Worm (Caenorhabditis elegans) whole organism, L2 larva: ENCODE results near the gene nhr-38.
A peak's percentile ranks its signal among the peaks of the same experiment; 100 is the strongest.

Experiments
- F13H6.1 ChIP-seq: sonication (generic microtip); optimal IDR thresholded peaks from 2 replicates; lab custom pipeline; 2016; ENCODE audit warnings: missing genetic modification characterization, missing compliant biosample characterization
- Y55F3AM.14 ChIP-seq: fragments of 200-800 bp; sonication (Bioruptor generic); optimal IDR thresholded peaks from 2 replicates; lab custom pipeline; 2018; ENCODE audit warnings: mild to moderate bottlenecking, missing genetic modification characterization, missing compliant biosample characterization
- ZK546.5 ChIP-seq: sonication (generic microtip); optimal IDR thresholded peaks from 2 replicates; lab custom pipeline; 2017; ENCODE audit warnings: missing biosample characterization, missing genetic modification characterization
- alr-1 ChIP-seq: fragments of 150-350 bp; optimal IDR thresholded peaks from 2 replicates; lab custom pipeline; 2014; ENCODE audit warnings: missing biosample characterization, missing genetic modification characterization
- ama-1 ChIP-seq: fragments of 150-350 bp; optimal IDR thresholded peaks from 2 replicates; lab custom pipeline; 2018; ENCODE audit warnings: inconsistent platforms
- ceh-16 ChIP-seq: fragments of 150-350 bp; optimal IDR thresholded peaks from 2 replicates; lab custom pipeline; 2014; ENCODE audit warnings: missing biosample characterization, missing genetic modification characterization
- ceh-82 ChIP-seq: fragments of 150-350 bp; optimal IDR thresholded peaks from 2 replicates; lab custom pipeline; 2014; ENCODE audit warnings: missing biosample characterization, missing genetic modification characterization
- egl-27 ChIP-seq: sonication (generic microtip); optimal IDR thresholded peaks from 3 replicates; lab custom pipeline; 2017; ENCODE audit warnings: missing biosample characterization, missing genetic modification reagents, missing genetic modification characterization
- elt-1 ChIP-seq: fragments of 150-350 bp; optimal IDR thresholded peaks from 2 replicates; lab custom pipeline; 2014; ENCODE audit warnings: missing biosample characterization, missing genetic modification characterization
- elt-3 ChIP-seq: sonication (generic microtip); optimal IDR thresholded peaks from 2 replicates; lab custom pipeline; 2017; ENCODE audit warnings: missing biosample characterization, missing genetic modification characterization
- fos-1 ChIP-seq: fragments of 150-350 bp; optimal IDR thresholded peaks from 2 replicates; lab custom pipeline; 2014; ENCODE audit warnings: missing biosample characterization, missing genetic modification characterization
- gmeb-1 ChIP-seq: fragments of 150-350 bp; optimal IDR thresholded peaks from 2 replicates; lab custom pipeline; 2014; ENCODE audit warnings: missing biosample characterization, missing genetic modification characterization
- lin-13 ChIP-seq: fragments of 150-350 bp; optimal IDR thresholded peaks from 2 replicates; lab custom pipeline; 2014; ENCODE audit warnings: missing biosample characterization, missing genetic modification reagents, missing genetic modification characterization
- lin-39 ChIP-seq: fragments of 150-350 bp; optimal IDR thresholded peaks from 2 replicates; lab custom pipeline; 2014; ENCODE audit warnings: missing biosample characterization, missing genetic modification reagents, missing genetic modification characterization
- mab-5 ChIP-seq: fragments of 150-350 bp; optimal IDR thresholded peaks from 2 replicates; lab custom pipeline; 2014; ENCODE audit warnings: missing biosample characterization, missing genetic modification characterization
- mbf-1 ChIP-seq: sonication (generic microtip); optimal IDR thresholded peaks from 2 replicates; lab custom pipeline; 2017; ENCODE audit warnings: missing biosample characterization, missing genetic modification characterization
- nhr-10 ChIP-seq: sonication (generic microtip); optimal IDR thresholded peaks from 2 replicates; lab custom pipeline; 2017; ENCODE audit warnings: missing biosample characterization, missing genetic modification characterization
- nhr-12 ChIP-seq: fragments of 150-350 bp; optimal IDR thresholded peaks from 2 replicates; lab custom pipeline; 2014; ENCODE audit warnings: missing biosample characterization, missing genetic modification characterization
- nhr-129 ChIP-seq: fragments of 150-350 bp; optimal IDR thresholded peaks from 2 replicates; lab custom pipeline; 2014; ENCODE audit warnings: missing biosample characterization, missing genetic modification characterization
- nhr-21 ChIP-seq: fragments of 150-350 bp; optimal IDR thresholded peaks from 2 replicates; lab custom pipeline; 2014; ENCODE audit warnings: missing biosample characterization, missing genetic modification characterization
- nhr-23 ChIP-seq: fragments of 150-350 bp; optimal IDR thresholded peaks from 2 replicates; lab custom pipeline; 2014; ENCODE audit warnings: missing biosample characterization, missing genetic modification reagents, missing genetic modification characterization
- nhr-25 ChIP-seq: fragments of 150-350 bp; sonication (generic microtip); optimal IDR thresholded peaks from 3 replicates; lab custom pipeline; 2014; ENCODE audit warnings: missing biosample characterization, missing genetic modification characterization
- nhr-6 ChIP-seq: fragments of 150-350 bp; optimal IDR thresholded peaks from 2 replicates; lab custom pipeline; 2014; ENCODE audit warnings: missing biosample characterization, missing genetic modification characterization
- peb-1 ChIP-seq: fragments of 150-350 bp; optimal IDR thresholded peaks from 2 replicates; lab custom pipeline; 2014; ENCODE audit warnings: missing biosample characterization, missing genetic modification characterization
- sem-4 ChIP-seq: fragments of 150-350 bp; optimal IDR thresholded peaks from 2 replicates; lab custom pipeline; 2014; ENCODE audit warnings: missing biosample characterization, missing genetic modification reagents, missing genetic modification characterization
- skn-1 ChIP-seq: sonication (generic microtip); optimal IDR thresholded peaks from 2 replicates; lab custom pipeline; 2017; ENCODE audit warnings: missing biosample characterization, missing genetic modification characterization
- sma-9 ChIP-seq, 2 experiments: fragments of 150-350 bp in 1 of 2; sonication (generic microtip) in 1 of 2; optimal IDR thresholded peaks; 2 replicates each; lab custom pipeline; 2014 to 2016; ENCODE audit warnings: missing genetic modification characterization in 2 of 2, mild to moderate bottlenecking in 1 of 2, missing biosample characterization in 1 of 2, missing compliant biosample characterization in 1 of 2, missing genetic modification reagents in 1 of 2, moderate library complexity in 1 of 2
- snpc-4 ChIP-seq: fragments of 150-350 bp; optimal IDR thresholded peaks from 2 replicates; lab custom pipeline; 2014; ENCODE audit warnings: missing biosample characterization, missing genetic modification characterization
- unc-39 ChIP-seq: fragments of 150-350 bp; optimal IDR thresholded peaks from 2 replicates; lab custom pipeline; 2014; ENCODE audit warnings: missing biosample characterization, missing genetic modification characterization
- zag-1 ChIP-seq: fragments of 150-350 bp; optimal IDR thresholded peaks from 2 replicates; lab custom pipeline; 2014; ENCODE audit warnings: missing biosample characterization, missing genetic modification characterization

nhr-38 gene

DNA sequence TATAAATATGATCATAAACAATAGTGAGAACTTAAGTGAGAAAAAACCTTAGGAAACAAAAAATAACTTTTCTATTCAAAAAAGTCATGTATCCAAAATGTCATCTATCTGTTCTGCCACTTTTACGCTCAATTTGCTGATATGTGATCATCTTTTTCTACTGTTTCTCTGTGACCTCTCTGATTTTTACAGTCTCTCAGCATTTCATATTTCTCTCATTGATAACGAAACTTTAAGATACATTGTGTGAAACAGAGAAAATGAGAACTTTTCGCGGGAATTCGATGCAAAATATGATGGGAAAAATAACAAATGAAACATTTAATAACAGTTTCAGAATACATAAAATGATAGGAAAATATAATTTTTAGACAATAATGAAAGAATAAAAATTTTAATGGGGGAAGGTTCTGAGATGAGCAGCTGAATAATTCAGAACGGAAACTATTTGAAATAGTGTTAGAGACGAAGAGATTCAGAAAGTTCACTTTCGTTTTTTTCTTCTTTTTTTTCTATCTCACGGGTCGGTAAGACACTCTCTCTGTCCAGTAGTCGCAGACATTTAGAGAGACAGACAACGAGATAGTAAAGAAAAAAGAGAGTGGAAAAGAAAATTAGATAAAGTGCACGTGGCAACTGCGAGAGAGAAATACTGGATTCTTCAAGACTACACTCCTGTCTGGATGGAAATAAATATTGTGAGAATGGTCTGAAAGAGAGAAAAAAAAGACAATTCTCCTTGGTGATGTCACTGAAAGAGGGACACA is 32.6 kb upstream of the nhr-38 start (continued):
- TF ChIP-seq sma-9 (GFP tag; optimal IDR thresholded peaks at IDR 0.05; lab: Kevin White, UChicago): peak; percentile 94
- TF ChIP-seq sma-9 (tag; optimal IDR thresholded peaks at IDR 0.05; lab: Kevin White, UChicago): no peak
- no peak for TF ChIP-seq gmeb-1 (tag; lab: Kevin White, UChicago)
- TF ChIP-seq skn-1: no peak
- no peak for TF ChIP-seq ceh-82
- TF ChIP-seq nhr-23 (tag; lab: Kevin White, UChicago): no peak
- no peak for TF ChIP-seq nhr-12 (tag; lab: Kevin White, UChicago)
- peak; percentile 3 for TF ChIP-seq mab-5 (tag; lab: Kevin White, UChicago)
- TF ChIP-seq zag-1 (tag; lab: Kevin White, UChicago): peak; percentile 51
- TF ChIP-seq nhr-6 (tag; lab: Kevin White, UChicago): peak; percentile 53
- TF ChIP-seq peb-1 (tag; lab: Kevin White, UChicago): no peak
- TF ChIP-seq elt-1 (tag; lab: Kevin White, UChicago): no peak
- no peak for TF ChIP-seq mbf-1

DNA sequence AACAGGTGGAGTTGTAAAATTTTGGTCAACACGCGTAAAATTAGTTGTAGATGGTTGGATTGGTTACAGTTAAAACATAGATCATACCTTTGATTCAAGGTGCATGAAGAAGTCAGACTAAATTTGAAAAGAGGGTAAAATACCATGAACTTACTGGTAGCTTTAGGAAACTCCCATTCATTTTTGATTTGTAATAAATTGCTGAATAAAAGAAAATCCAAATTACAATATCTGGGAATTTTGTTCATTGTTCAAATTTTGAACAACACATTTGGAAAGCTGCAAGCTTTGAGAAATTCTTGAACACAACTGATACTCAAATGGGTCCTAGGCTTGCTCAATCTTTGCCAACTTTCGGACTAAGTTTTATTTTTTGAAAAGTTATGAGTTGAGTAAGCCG is 32.0 kb upstream of the nhr-38 start:
- TF ChIP-seq unc-39 (no peak), ceh-16 (tag; lab: Kevin White, UChicago) (no peak)

DNA sequence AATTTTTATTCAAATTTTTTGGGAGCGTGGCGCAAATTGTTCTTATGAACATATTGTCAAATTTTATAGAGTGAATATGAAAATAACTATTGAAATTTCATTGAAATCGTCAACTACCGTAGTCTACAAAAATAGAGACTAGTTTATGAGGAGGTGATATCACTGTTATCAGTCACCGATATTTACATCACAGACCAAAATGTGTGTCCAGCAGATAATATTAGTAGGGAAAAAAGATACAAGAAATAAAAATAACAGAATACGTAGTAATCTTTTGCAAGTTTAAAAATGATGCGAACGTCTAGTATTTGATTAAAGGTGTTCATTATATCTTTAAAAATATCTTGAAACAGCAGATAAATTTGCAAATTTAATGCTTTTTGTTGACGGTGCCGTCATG is 30.7 kb upstream of the nhr-38 start:
- TF ChIP-seq nhr-10 (tag; lab: Kevin White, UChicago) (no peak), snpc-4 (tag; lab: Kevin White, UChicago) (no peak), ceh-16 (tag; lab: Kevin White, UChicago) (no peak), unc-39 (no peak), alr-1 (tag; lab: Kevin White, UChicago) (no peak), F13H6.1 (tag; lab: Kevin White, UChicago) (no peak), elt-3 (no peak), sem-4 (tag; lab: Kevin White, UChicago) (no peak), ceh-82 (no peak), lin-13 (GFP tag; lab: Kevin White, UChicago) (no peak), mbf-1 (no peak), nhr-21 (tag; lab: Kevin White, UChicago) (no peak), fos-1 (tag; lab: Kevin White, UChicago) (no peak), Y55F3AM.14 (GFP tag; lab: Kevin White, UChicago) (no peak), lin-39 (tag; lab: Kevin White, UChicago) (no peak)

DNA sequence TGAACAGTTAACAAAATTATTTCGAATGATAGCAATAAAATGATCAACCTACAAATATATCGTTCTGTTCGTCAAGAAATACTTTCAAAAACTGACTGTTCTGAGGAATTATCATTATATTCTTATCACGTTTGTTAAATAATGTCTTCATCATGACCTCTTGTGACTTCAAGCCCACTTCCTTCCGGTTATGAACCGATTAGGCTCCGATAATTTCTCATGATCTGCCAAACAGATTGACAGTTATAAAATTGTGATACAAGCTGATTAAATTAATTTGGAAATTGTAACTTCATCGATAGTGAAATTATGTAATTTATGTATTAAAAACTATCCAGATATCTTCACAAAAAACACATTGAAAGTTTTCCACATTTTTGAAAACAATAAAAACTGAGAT is 29.1 kb upstream of the nhr-38 start, which contains the start of gene ins-8:
Gene ins-8 (minus strand): TSS at position 101 of the 400 bp plus-strand sequence.
- TF ChIP-seq ceh-16 (tag; lab: Kevin White, UChicago) (no peak), nhr-25 (no peak), egl-27 (no peak), nhr-129 (tag; lab: Kevin White, UChicago) (no peak), nhr-10 (tag; lab: Kevin White, UChicago) (no peak), sem-4 (tag; lab: Kevin White, UChicago) (no peak), mab-5 (tag; lab: Kevin White, UChicago) (no peak), zag-1 (tag; lab: Kevin White, UChicago) (no peak)

DNA sequence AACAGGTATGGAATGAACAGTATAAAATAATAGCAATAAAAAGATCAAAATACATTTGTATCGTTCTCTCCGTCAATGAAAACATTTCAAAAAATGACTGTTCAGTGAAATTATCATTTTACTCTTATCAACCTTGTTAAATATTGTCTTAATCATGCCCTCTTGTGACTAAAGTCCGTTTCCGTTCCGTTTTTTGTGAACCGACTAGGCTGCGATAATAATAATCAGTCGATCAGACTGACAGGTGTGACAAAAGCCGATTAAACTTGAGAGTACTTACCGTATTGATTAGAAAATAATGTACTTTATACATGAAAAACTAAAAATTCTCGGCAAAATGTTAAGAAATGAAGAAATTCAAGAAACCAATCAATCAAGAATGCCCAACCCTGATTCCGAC is 27.5 kb upstream of the nhr-38 start, which contains the start of gene ins-7:
Gene ins-7 (minus strand): TSS at position 332 of the 400 bp plus-strand sequence.
- TF ChIP-seq ceh-82 (no peak), sma-9 (GFP tag; optimal IDR thresholded peaks at IDR 0.05; lab: Kevin White, UChicago) (peak; percentile 21), sma-9 (tag; optimal IDR thresholded peaks at IDR 0.05; lab: Kevin White, UChicago) (no peak), fos-1 (tag; lab: Kevin White, UChicago) (peak; percentile 65)
- TF ChIP-seq, all 48 proteins: peak for 2

DNA sequence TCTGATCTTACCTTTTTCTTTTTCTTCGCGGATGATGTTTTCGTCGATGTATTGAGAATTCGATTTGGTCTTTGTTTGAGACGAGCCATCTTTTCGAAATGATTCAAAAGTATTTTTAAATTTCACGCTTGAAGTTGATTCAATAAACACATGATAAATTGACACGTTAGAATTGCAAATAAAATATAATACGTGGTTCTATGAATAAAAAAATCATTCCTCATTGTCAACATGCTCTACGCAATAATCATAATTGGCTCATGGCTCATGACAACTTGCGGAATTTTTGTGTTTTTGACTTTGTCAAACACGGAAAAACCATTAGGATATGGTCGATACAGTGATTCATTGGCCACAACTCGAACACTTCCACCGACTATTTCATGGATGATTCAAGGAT is 26.6 kb upstream of the nhr-38 start, which contains the start of the genes htas-1 and ZK1251.3:
Gene htas-1 (minus strand): TSS at position 101 of the 400 bp plus-strand sequence.
Gene ZK1251.3 (plus strand): TSS at position 226 of the 400 bp plus-strand sequence.
- TF ChIP-seq gmeb-1 (tag; lab: Kevin White, UChicago) (no peak), sem-4 (tag; lab: Kevin White, UChicago) (no peak), ama-1 (lab: Kevin White, UChicago) (no peak), skn-1 (no peak), ZK546.5 (tag; lab: Kevin White, UChicago) (no peak), unc-39 (no peak)
